Worm (Caenorhabditis elegans): ENCODE data around the gene slc-17.1.

The slc-17.1 gene

ce11 chrX:17479694-17480574 lies 15.2 kb upstream of the slc-17.1 start (continued):
- peak; percentile 78 for TF ChIP-seq ets-4 (GFP tag; optimal IDR thresholded peaks at IDR 0.05)
- peak in 1 of 3 experiments; percentile 18 for TF ChIP-seq lin-35 (GFP tag; optimal IDR thresholded peaks at IDR 0.05)
- TF ChIP-seq let-526 (GFP tag; IDR thresholded peaks at IDR 0.05), result peak; percentile 32; the same call in 1 of the 2 replicates
- no peak for TF ChIP-seq hlh-12 (tag; optimal IDR thresholded peaks at IDR 0.05)
- TF ChIP-seq tbp1 (GFP tag; optimal IDR thresholded peaks at IDR 0.05), result peak; percentile 40
- no peak for TF ChIP-seq cebp-2 (GFP tag; IDR thresholded peaks at IDR 0.05)
- no peak for TF ChIP-seq nhr-120 (GFP tag; IDR thresholded peaks at IDR 0.05)
- TF ChIP-seq cebp-1 (GFP tag; IDR thresholded peaks at IDR 0.05), result no peak
- peak; percentile 83 for TF ChIP-seq cebp-1 (tag; optimal IDR thresholded peaks at IDR 0.05)
- no peak for TF ChIP-seq F57C9.4 (tag; optimal IDR thresholded peaks at IDR 0.05)
- peak; percentile 65 for TF ChIP-seq tlf-1 (GFP tag; optimal IDR thresholded peaks at IDR 0.05)

ce11 chrX:17478677-17479076 lies 14.0 kb upstream of the slc-17.1 start:
- no peak for TF ChIP-seq ets-4 (GFP tag; optimal IDR thresholded peaks at IDR 0.05)
- TF ChIP-seq lin-40 (tag; optimal IDR thresholded peaks at IDR 0.05), result no peak
- no peak for TF ChIP-seq lin-54 (GFP tag; optimal IDR thresholded peaks at IDR 0.05)
- no peak for TF ChIP-seq hlh-12 (tag; optimal IDR thresholded peaks at IDR 0.05)
- no peak for TF ChIP-seq ztf-25 (GFP tag; IDR thresholded peaks at IDR 0.05)
- no peak for TF ChIP-seq repo-1 (tag; optimal IDR thresholded peaks at IDR 0.05)

- TF ChIP-seq B0261.1 (tag; optimal IDR thresholded peaks at IDR 0.05) (no peak), chd-7 (tag; optimal IDR thresholded peaks at IDR 0.05) (no peak), nhr-80 (tag; optimal IDR thresholded peaks at IDR 0.05) (peak; percentile 60), dpff-1 (tag; optimal IDR thresholded peaks at IDR 0.05) (no peak)
Measured at ce11 chrX:17475974-17476373, 11.3 kb upstream of the slc-17.1 start.

- TF ChIP-seq madf-10 (tag; optimal IDR thresholded peaks at IDR 0.05) (no peak), K12H6.12 (tag; optimal IDR thresholded peaks at IDR 0.05) (peak; percentile 6), ceh-40 (GFP tag; IDR thresholded peaks at IDR 0.05) (no peak), let-526 (GFP tag; IDR thresholded peaks at IDR 0.05) (no peak), hlh-26 (GFP tag; conservative IDR thresholded peaks at IDR 0.05) (no peak), pha-4 (tag; optimal IDR thresholded peaks at IDR 0.05) (no peak), akir-1 (GFP tag; optimal IDR thresholded peaks at IDR 0.05) (no peak), F52B5.7 (tag; optimal IDR thresholded peaks at IDR 0.05) (no peak), lin-40 (tag; optimal IDR thresholded peaks at IDR 0.05) (peak; percentile 20), snpc-1.3 (tag; optimal IDR thresholded peaks at IDR 0.05; ENCODE audit: insufficient read depth) (no peak), ccch-3 (GFP tag; optimal IDR thresholded peaks at IDR 0.05) (no peak), lin-54 (GFP tag; optimal IDR thresholded peaks at IDR 0.05) (no peak), ztf-25 (GFP tag; IDR thresholded peaks at IDR 0.05) (no peak), nhr-80 (tag; optimal IDR thresholded peaks at IDR 0.05) (no peak), D2030.7 (GFP tag; IDR thresholded peaks at IDR 0.05) (no peak), dox-1 (GFP tag; IDR thresholded peaks at IDR 0.05) (no peak)
Measured at ce11 chrX:17474521-17475170, 9.9 kb upstream of the slc-17.1 start, which contains the start of gene tps-1. Gene tps-1, minus strand, starts transcription at chrX:17474534.

- TF ChIP-seq somi-1 (GFP tag; optimal IDR thresholded peaks at IDR 0.05) (no peak), C06A6.2 (GFP tag; conservative IDR thresholded peaks at IDR 0.05) (no peak), cebp-1 (GFP tag; IDR thresholded peaks at IDR 0.05) (no peak; the same call in 1 of the 2 replicates), cebp-1 (tag; optimal IDR thresholded peaks at IDR 0.05) (peak; percentile 65), nhr-80 (tag; optimal IDR thresholded peaks at IDR 0.05) (peak; percentile 38), tbp1 (GFP tag; optimal IDR thresholded peaks at IDR 0.05) (peak; percentile 6), hlh-12 (tag; optimal IDR thresholded peaks at IDR 0.05) (no peak), nhr-120 (GFP tag; IDR thresholded peaks at IDR 0.05) (no peak), dox-1 (GFP tag; IDR thresholded peaks at IDR 0.05) (peak; percentile 45; the same call in 1 of the 2 replicates), sea-2 (GFP tag; IDR thresholded peaks at IDR 0.05) (no peak)
Measured at ce11 chrX:17472917-17473316, 8.2 kb upstream of the slc-17.1 start.

All from whole organism, young adult.